Worm (Caenorhabditis elegans) whole organism, L2 larva: ENCODE results near the gene R13D11.4.

Experiments used
- ZK546.5 ChIP-seq: sonication (generic microtip); optimal IDR thresholded peaks from 2 replicates; lab custom pipeline; 2017; ENCODE audit warnings: missing biosample characterization, missing genetic modification characterization
- alr-1 ChIP-seq: fragments of 150-350 bp; optimal IDR thresholded peaks from 2 replicates; lab custom pipeline; 2014; ENCODE audit warnings: missing biosample characterization, missing genetic modification characterization
- crh-2 ChIP-seq: sonication (generic microtip); optimal IDR thresholded peaks from 2 replicates; lab custom pipeline; 2017; ENCODE audit warnings: missing biosample characterization, missing genetic modification characterization
- lin-39 ChIP-seq: fragments of 150-350 bp; optimal IDR thresholded peaks from 2 replicates; lab custom pipeline; 2014; ENCODE audit warnings: missing biosample characterization, missing genetic modification reagents, missing genetic modification characterization
- lsy-2 ChIP-seq, 2 experiments: fragments of 150-350 bp in 1 of 2; sonication (generic microtip) in 1 of 2; optimal IDR thresholded peaks; 2 replicates each; lab custom pipeline; 2014 to 2017; ENCODE audit warnings: missing biosample characterization in 2 of 2, missing genetic modification characterization in 2 of 2
- nhr-12 ChIP-seq: fragments of 150-350 bp; optimal IDR thresholded peaks from 2 replicates; lab custom pipeline; 2014; ENCODE audit warnings: missing biosample characterization, missing genetic modification characterization
- nhr-21 ChIP-seq: fragments of 150-350 bp; optimal IDR thresholded peaks from 2 replicates; lab custom pipeline; 2014; ENCODE audit warnings: missing biosample characterization, missing genetic modification characterization
- nhr-23 ChIP-seq: fragments of 150-350 bp; optimal IDR thresholded peaks from 2 replicates; lab custom pipeline; 2014; ENCODE audit warnings: missing biosample characterization, missing genetic modification reagents, missing genetic modification characterization
- nhr-25 ChIP-seq: fragments of 150-350 bp; sonication (generic microtip); optimal IDR thresholded peaks from 3 replicates; lab custom pipeline; 2014; ENCODE audit warnings: missing biosample characterization, missing genetic modification characterization
- sem-4 ChIP-seq: fragments of 150-350 bp; optimal IDR thresholded peaks from 2 replicates; lab custom pipeline; 2014; ENCODE audit warnings: missing biosample characterization, missing genetic modification reagents, missing genetic modification characterization
- skn-1 ChIP-seq: sonication (generic microtip); optimal IDR thresholded peaks from 2 replicates; lab custom pipeline; 2017; ENCODE audit warnings: missing biosample characterization, missing genetic modification characterization
- snpc-4 ChIP-seq: fragments of 150-350 bp; optimal IDR thresholded peaks from 2 replicates; lab custom pipeline; 2014; ENCODE audit warnings: missing biosample characterization, missing genetic modification characterization
- unc-62 ChIP-seq: fragments of 150-350 bp; optimal IDR thresholded peaks from 2 replicates; lab custom pipeline; 2014; ENCODE audit warnings: missing biosample characterization, missing genetic modification reagents, missing genetic modification characterization
- ztf-1 ChIP-seq: fragments of 200-800 bp; sonication (Bioruptor generic); conservative IDR thresholded peaks from 2 replicates; pipeline ENCODE4 v1.3.6; 2022; ENCODE audit warnings: missing genetic modification characterization, missing compliant biosample characterization

DNA sequence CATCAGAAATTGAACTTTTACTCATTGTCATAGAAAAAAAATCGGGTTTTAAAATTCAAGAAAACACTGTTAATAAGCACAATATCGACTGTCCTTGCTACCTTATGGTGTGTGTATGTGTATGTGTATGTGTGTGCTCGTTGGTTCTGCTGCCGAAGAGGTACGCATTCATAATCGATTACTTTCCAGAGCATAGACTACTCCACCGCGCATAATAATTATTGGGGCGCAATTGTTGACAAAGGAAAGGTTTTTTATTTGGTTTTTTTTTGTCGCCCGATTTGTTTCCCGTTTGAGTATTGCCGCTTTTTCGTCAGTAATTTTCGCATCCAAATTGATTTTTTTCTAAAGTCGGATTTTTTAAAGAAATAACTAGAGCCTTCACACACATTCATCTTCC lies 49.4 kb upstream of the R13D11.4 start, which contains the start of gene C05E4.15:
- no peak for TF ChIP-seq unc-62
- no peak for TF ChIP-seq snpc-4 (tag; lab: Kevin White, UChicago)
- TF ChIP-seq nhr-23 (tag; lab: Kevin White, UChicago): no peak
- no peak for TF ChIP-seq lin-39
- no peak for TF ChIP-seq ZK546.5 (tag; lab: Kevin White, UChicago)
- TF ChIP-seq nhr-21: no peak
- no peak for TF ChIP-seq alr-1 (tag; lab: Kevin White, UChicago)
- TF ChIP-seq skn-1 (tag; lab: Kevin White, UChicago): no peak
- no peak for TF ChIP-seq ztf-1 (GFP tag; lab: Robert Waterston, UW)
- TF ChIP-seq nhr-25 (tag; lab: Kevin White, UChicago): no peak
- no peak for TF ChIP-seq nhr-12 (tag; lab: Kevin White, UChicago)
- no peak for TF ChIP-seq sem-4 (tag; lab: Kevin White, UChicago)
- no peak for TF ChIP-seq crh-2 (tag; lab: Kevin White, UChicago)
- no peak for TF ChIP-seq lsy-2 (tag; optimal IDR thresholded peaks at IDR 0.05; lab: Kevin White, UChicago)
